Fruit fly (Drosophila melanogaster) whole organism, adult: Measurements from ENCODE around the gene x16.

Experiments
- CG11617 ChIP-seq: fragments of 200-800 bp; sonication (Bioruptor generic); optimal IDR thresholded peaks from 2 replicates; lab custom pipeline; 2017; ENCODE audit warnings: mild to moderate bottlenecking, missing biosample characterization, missing genetic modification reagents, missing genetic modification characterization
- CG12768 ChIP-seq: fragments of 200-800 bp; sonication (Bioruptor generic); optimal IDR thresholded peaks from 2 replicates; lab custom pipeline; 2017; ENCODE audit warnings: missing biosample characterization, missing genetic modification characterization, mild to moderate bottlenecking, moderate library complexity, missing genetic modification reagents
- CG14711 ChIP-seq: fragments of 200-800 bp; sonication (Bioruptor generic); optimal IDR thresholded peaks from 2 replicates; lab custom pipeline; 2018; ENCODE audit warnings: missing biosample characterization, mild to moderate bottlenecking, missing genetic modification characterization, moderate library complexity
- CG1620 ChIP-seq: fragments of 200-800 bp; sonication (Bioruptor generic); optimal IDR thresholded peaks from 2 replicates; lab custom pipeline; 2016; ENCODE audit warnings: missing biosample characterization, missing genetic modification characterization
- CG33017 ChIP-seq: fragments of 200-800 bp; sonication (Bioruptor generic); optimal IDR thresholded peaks from 2 replicates; lab custom pipeline; 2018; ENCODE audit warnings: missing biosample characterization, mild to moderate bottlenecking, missing genetic modification characterization, moderate library complexity
- CG5204 ChIP-seq: fragments of 200-800 bp; sonication (Bioruptor generic); optimal IDR thresholded peaks from 2 replicates; lab custom pipeline; 2016; ENCODE audit warnings: missing biosample characterization, missing genetic modification characterization
- CG7045 ChIP-seq: fragments of 200-800 bp; sonication (Bioruptor generic); optimal IDR thresholded peaks from 2 replicates; lab custom pipeline; 2017; ENCODE audit warnings: missing biosample characterization, mild to moderate bottlenecking, missing genetic modification characterization
- CG7101 ChIP-seq: fragments of 200-800 bp; sonication (Bioruptor generic); optimal IDR thresholded peaks from 2 replicates; lab custom pipeline; 2018; ENCODE audit warnings: missing biosample characterization, mild to moderate bottlenecking, missing genetic modification characterization, moderate library complexity
- Clk ChIP-seq: fragments of 200-800 bp; sonication (Bioruptor generic); optimal IDR thresholded peaks from 2 replicates; lab custom pipeline; 2017; ENCODE audit warnings: missing biosample characterization, missing genetic modification characterization
- Crg-1 ChIP-seq: fragments of 200-800 bp; sonication (Bioruptor generic); optimal IDR thresholded peaks from 2 replicates; lab custom pipeline; 2016; ENCODE audit warnings: missing biosample characterization, missing genetic modification characterization
- Hr96 ChIP-seq: fragments of 200-800 bp; sonication (Bioruptor generic); optimal IDR thresholded peaks from 2 replicates; lab custom pipeline; 2016; ENCODE audit warnings: missing biosample characterization, missing genetic modification characterization
- Mnt ChIP-seq: fragments of 200-800 bp; sonication (Bioruptor generic); optimal IDR thresholded peaks from 2 replicates; lab custom pipeline; 2016; ENCODE audit warnings: missing biosample characterization, mild to moderate bottlenecking, missing genetic modification characterization
- bab1 ChIP-seq: fragments of 200-800 bp; sonication (Bioruptor generic); optimal IDR thresholded peaks from 3 replicates; lab custom pipeline; 2019; ENCODE audit warnings: missing biosample characterization, mild to moderate bottlenecking, missing genetic modification characterization, moderate library complexity
- cic ChIP-seq: fragments of 200-800 bp; sonication (Bioruptor generic); optimal IDR thresholded peaks from 2 replicates; lab custom pipeline; 2017; ENCODE audit warnings: missing biosample characterization, mild to moderate bottlenecking, missing genetic modification characterization, moderate library complexity
- cnc ChIP-seq, 2 experiments: fragments of >200 bp; optimal IDR thresholded peaks; 2 replicates each; lab custom pipeline; 2017
- kay ChIP-seq: fragments of 200-800 bp; sonication (Bioruptor generic); peaks from one replicate; lab custom pipeline; 2016; ENCODE audit warnings: missing biosample characterization, missing genetic modification characterization, borderline replicate concordance
- ovo ChIP-seq: fragments of 200-800 bp; sonication (Bioruptor generic); optimal IDR thresholded peaks from 2 replicates; lab custom pipeline; 2016; ENCODE audit warnings: missing biosample characterization, missing genetic modification characterization
- pad ChIP-seq: fragments of 200-800 bp; sonication (Bioruptor generic); optimal IDR thresholded peaks from 3 replicates; lab custom pipeline; 2017; ENCODE audit warnings: missing biosample characterization, missing genetic modification characterization, mild to moderate bottlenecking, moderate library complexity, missing genetic modification reagents
- tj ChIP-seq: fragments of 200-800 bp; sonication (Bioruptor generic); optimal IDR thresholded peaks from 3 replicates; lab custom pipeline; 2017; ENCODE audit warnings: missing biosample characterization, mild to moderate bottlenecking, missing genetic modification characterization, moderate library complexity
- toe ChIP-seq: fragments of 200-800 bp; sonication (Bioruptor generic); optimal IDR thresholded peaks from 2 replicates; lab custom pipeline; 2016; ENCODE audit warnings: missing biosample characterization, missing genetic modification characterization

The x16 gene

DNA sequence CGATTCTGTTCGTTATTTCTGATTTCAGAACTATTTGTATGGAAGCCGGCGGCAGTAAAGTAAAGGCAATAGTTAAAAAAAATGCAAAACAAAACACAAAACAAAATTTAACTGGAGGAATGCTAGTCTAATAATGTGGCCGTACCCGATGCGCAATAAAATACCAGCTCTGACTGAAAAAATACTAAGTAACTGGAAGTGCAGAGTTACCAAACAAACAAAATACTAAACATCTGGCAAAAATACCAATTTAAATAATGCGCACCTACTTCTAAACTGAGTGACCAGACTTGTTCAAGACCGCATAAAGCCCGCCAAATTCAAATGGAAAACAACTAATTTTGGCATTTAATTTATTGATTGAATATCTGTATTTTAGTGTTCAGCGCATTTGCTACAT is 6.0 kb downstream of the x16 start, which contains the start of gene Wee1:
Wee1 (minus strand) TSS at position 175 of the 400 bp plus-strand sequence.
- TF ChIP-seq CG14711 (peak; percentile 3), cic (GFP tag; lab: Kevin White, UChicago) (no peak), CG1620 (GFP tag; lab: Kevin White, UChicago) (no peak), kay (no peak), CG11617 (GFP tag; lab: Kevin White, UChicago) (no peak), Clk (GFP tag; lab: Kevin White, UChicago) (no peak), Mnt (GFP tag; lab: Kevin White, UChicago) (peak; percentile 39), toe (GFP tag; lab: Kevin White, UChicago) (no peak), CG5204 (GFP tag; lab: Kevin White, UChicago) (no peak), Crg-1 (GFP tag; lab: Kevin White, UChicago) (no peak), Hr96 (GFP tag; lab: Kevin White, UChicago) (no peak), pad (GFP tag; lab: Kevin White, UChicago) (no peak), CG7045 (no peak), tj (no peak), CG33017 (no peak), CG7101 (tag; lab: Kevin White, UChicago) (peak; percentile 0), ovo (GFP tag; lab: Kevin White, UChicago) (no peak), bab1 (GFP tag; lab: Kevin White, UChicago) (peak; percentile 60), CG12768 (GFP tag; lab: Kevin White, UChicago) (no peak), cnc (optimal IDR thresholded peaks at IDR 0.05; lab: Kevin White, UChicago) (no peak)

DNA sequence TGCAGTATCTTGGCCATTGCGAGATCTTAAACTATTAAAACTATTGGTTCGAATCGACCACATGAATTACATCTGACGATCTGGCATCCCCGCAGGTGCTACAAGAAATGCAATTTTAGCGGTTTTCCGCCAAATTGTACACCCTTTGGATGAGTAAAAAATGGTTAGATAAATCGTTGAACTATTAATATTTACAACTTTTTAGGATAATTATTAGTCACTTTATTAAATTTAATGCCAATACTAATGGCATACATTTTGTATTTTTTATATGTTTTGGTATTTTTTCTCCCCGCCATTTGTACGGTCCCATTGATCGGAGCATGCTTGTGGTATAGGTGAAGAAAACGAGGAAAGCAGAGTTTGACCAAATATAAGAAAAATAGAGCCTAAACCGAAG is 12.2 kb downstream of the x16 start, which contains the start of the genes Polr1F and Rat1:
Polr1F (minus strand) TSS at position 84 of the 400 bp plus-strand sequence.
Rat1 (plus strand) TSS at position 323 of the 400 bp plus-strand sequence.
- TF ChIP-seq CG7045 (no peak), kay (no peak), Mnt (GFP tag; lab: Kevin White, UChicago) (peak; percentile 77), CG7101 (tag; lab: Kevin White, UChicago) (no peak), cic (GFP tag; lab: Kevin White, UChicago) (no peak), CG11617 (GFP tag; lab: Kevin White, UChicago) (peak; percentile 16), Crg-1 (GFP tag; lab: Kevin White, UChicago) (no peak), bab1 (GFP tag; lab: Kevin White, UChicago) (peak; percentile 27), CG1620 (GFP tag; lab: Kevin White, UChicago) (peak; percentile 25), CG14711 (peak; percentile 17), CG33017 (no peak)

DNA sequence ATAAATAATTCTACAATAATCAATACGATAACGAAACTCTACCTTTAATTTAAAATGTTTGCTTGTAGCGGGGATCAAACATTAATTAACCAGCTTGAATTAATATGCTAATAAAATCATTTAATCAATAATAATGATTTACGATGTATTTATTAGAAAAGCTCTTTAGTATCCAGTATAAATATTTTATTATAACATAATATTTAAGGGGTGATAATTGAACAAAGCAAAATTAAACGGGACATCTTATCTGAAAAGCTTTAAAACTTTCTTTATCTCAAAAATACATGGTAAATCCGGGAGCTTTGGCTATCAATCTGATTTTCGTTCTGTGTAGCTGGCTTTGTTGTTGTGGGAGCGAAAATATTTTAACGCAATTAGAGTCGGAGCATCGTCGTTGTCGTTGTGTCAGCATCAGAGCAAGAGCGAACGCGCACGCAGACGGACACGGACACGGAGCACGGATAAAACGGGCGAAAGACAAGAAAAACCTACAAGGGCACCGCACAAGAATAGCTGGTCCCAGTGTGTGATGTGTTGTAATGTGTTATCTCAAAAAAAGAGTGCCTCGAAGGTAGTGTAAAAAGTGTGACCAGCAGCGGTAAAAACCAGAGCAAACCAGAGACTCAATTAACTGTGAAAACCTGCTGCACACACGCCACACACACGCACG is 45.3 kb downstream of the x16 start, which contains the start of gene Nlg2:
Nlg2 (plus strand) TSS at position 375 of the 673 bp plus-strand sequence.
- no peak for TF ChIP-seq Crg-1 (GFP tag; lab: Kevin White, UChicago)
- TF ChIP-seq cic (GFP tag; lab: Kevin White, UChicago): no peak
- no peak for TF ChIP-seq kay
- TF ChIP-seq ovo (GFP tag; lab: Kevin White, UChicago): no peak
- no peak for TF ChIP-seq bab1 (GFP tag; lab: Kevin White, UChicago)
- TF ChIP-seq pad (GFP tag; lab: Kevin White, UChicago): no peak
- no peak for TF ChIP-seq Hr96 (GFP tag; lab: Kevin White, UChicago)
- TF ChIP-seq CG12768 (GFP tag; lab: Kevin White, UChicago): peak; percentile 42
- TF ChIP-seq Mnt (GFP tag; lab: Kevin White, UChicago): no peak
- peak; percentile 62 for TF ChIP-seq CG7045
- no peak for TF ChIP-seq CG5204 (GFP tag; lab: Kevin White, UChicago)
- no peak for TF ChIP-seq toe (GFP tag; lab: Kevin White, UChicago)
- no peak for TF ChIP-seq CG7101 (tag; lab: Kevin White, UChicago)
- TF ChIP-seq CG1620 (GFP tag; lab: Kevin White, UChicago): no peak
- TF ChIP-seq CG33017: peak; percentile 16
- no peak for TF ChIP-seq cnc (optimal IDR thresholded peaks at IDR 0.05; lab: Kevin White, UChicago)
- peak; percentile 12 for TF ChIP-seq CG11617 (GFP tag; lab: Kevin White, UChicago)
- TF ChIP-seq tj: no peak
- no peak for TF ChIP-seq CG14711
- no peak for TF ChIP-seq Clk (GFP tag; lab: Kevin White, UChicago)

DNA sequence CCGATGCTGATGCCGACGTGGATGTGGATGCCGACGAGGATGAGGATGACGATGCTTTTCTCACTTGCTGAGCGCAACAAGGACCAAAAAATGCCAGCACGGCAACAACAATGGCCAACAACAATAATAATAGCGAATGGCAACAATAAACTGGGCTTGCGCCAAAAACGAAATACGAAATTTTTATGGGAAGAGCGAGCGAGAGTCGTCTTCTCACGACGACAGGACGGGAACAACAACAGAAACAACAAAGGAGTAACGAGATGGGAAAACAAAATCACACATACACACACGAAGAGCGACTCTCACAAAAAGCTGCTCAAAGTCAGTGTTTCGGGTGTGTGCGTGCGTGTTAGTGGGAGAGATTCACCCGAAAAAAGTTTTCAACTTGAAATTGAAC is 46.0 kb downstream of the x16 start:
- no peak for TF ChIP-seq kay
- no peak for TF ChIP-seq CG33017
- no peak for TF ChIP-seq Crg-1 (GFP tag; lab: Kevin White, UChicago)
- TF ChIP-seq Clk (GFP tag; lab: Kevin White, UChicago): no peak
- TF ChIP-seq CG1620 (GFP tag; lab: Kevin White, UChicago): no peak
- TF ChIP-seq CG7101 (tag; lab: Kevin White, UChicago): no peak
- TF ChIP-seq CG7045: no peak
- no peak for TF ChIP-seq CG14711
- TF ChIP-seq pad (GFP tag; lab: Kevin White, UChicago): no peak
- no peak for TF ChIP-seq CG5204 (GFP tag; lab: Kevin White, UChicago)
- no peak for TF ChIP-seq bab1 (GFP tag; lab: Kevin White, UChicago)
- TF ChIP-seq tj: no peak
- TF ChIP-seq toe (GFP tag; lab: Kevin White, UChicago): no peak
- TF ChIP-seq Mnt (GFP tag; lab: Kevin White, UChicago): no peak

DNA sequence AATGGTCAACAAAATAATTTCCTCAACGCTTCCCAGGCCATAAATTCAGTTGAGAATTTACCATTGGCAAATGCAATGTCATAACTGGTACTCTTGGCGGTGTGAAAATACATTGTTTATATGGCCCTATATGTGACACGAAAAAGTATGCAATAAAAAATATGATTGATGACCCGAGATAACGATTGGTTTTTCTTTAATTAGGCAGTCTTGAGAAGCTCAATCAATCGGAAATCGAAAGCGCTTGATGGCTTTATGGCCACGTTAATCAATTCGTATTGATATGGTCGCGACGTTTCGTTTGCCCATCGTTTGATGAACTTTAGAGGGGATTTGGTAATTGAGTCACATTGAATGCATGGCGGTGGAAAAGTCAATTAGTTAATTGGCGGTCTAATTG is 49.2 kb downstream of the x16 start:
- TF ChIP-seq cic (GFP tag; lab: Kevin White, UChicago) (no peak), CG5204 (GFP tag; lab: Kevin White, UChicago) (no peak), tj (no peak), pad (GFP tag; lab: Kevin White, UChicago) (no peak), CG1620 (GFP tag; lab: Kevin White, UChicago) (no peak), Mnt (GFP tag; lab: Kevin White, UChicago) (no peak), bab1 (GFP tag; lab: Kevin White, UChicago) (no peak), CG7045 (no peak), Crg-1 (GFP tag; lab: Kevin White, UChicago) (no peak), CG14711 (no peak), CG11617 (GFP tag; lab: Kevin White, UChicago) (no peak), CG12768 (GFP tag; lab: Kevin White, UChicago) (no peak)
